Worm (Caenorhabditis elegans): ENCODE data around the gene H40L08.7.

DNA sequence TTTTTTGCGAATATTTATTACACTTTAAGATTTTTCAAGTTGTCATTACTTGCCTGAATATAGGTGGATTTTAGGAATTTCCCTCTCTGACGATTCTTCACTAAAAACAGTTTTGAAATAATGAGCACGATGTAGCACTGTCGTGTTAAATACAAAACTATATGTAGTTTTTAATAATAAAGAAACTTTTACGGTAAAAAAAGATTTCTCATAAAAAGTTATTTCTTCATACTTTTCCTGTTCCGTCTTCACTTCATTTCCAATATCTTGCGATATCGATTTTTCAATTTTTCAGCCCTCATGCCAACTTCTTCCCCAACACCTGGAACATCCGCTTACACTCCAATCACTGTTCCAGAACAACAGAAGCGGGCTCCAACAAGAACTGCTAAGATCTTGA lies 25.2 kb downstream of the H40L08.7 start, which contains the start of gene H03G16.6:
- no peak for TF ChIP-seq tbx-11 (GFP tag; IDR thresholded peaks at IDR 0.05)
- TF ChIP-seq aly-1 (tag; optimal IDR thresholded peaks at IDR 0.05) = no peak
- no peak for TF ChIP-seq ama-1 (optimal IDR thresholded peaks at IDR 0.05)
- TF ChIP-seq sea-1 (GFP tag; conservative IDR thresholded peaks at IDR 0.05) = no peak
- no peak for TF ChIP-seq flt-1 (GFP tag; IDR thresholded peaks at IDR 0.05)
- TF ChIP-seq ceh-13 (GFP tag; optimal IDR thresholded peaks at IDR 0.05) = no peak
- TF ChIP-seq tbx-37 (GFP tag; conservative IDR thresholded peaks at IDR 0.05) = no peak
- no peak for TF ChIP-seq hnd-1 (tag; optimal IDR thresholded peaks at IDR 0.05)
- no peak for TF ChIP-seq tra-4 (tag; optimal IDR thresholded peaks at IDR 0.05)
- no peak for TF ChIP-seq ceh-36 (tag; optimal IDR thresholded peaks at IDR 0.05)

Data from whole organism, early embryonic.